Fruit fly (Drosophila melanogaster) whole organism, embryonic: ENCODE results near the gene CG10232.

Experiments used
- Awh ChIP-seq: fragments of 200-800 bp; sonication (Bioruptor generic); IDR thresholded peaks from 2 replicates; pipeline ENCODE4, ENCODE4 v1.3.6; 2022; ENCODE audit warnings: missing biosample characterization, missing genetic modification characterization
- BEAF-32 ChIP-seq: fragments of 200-800 bp; sonication (Bioruptor generic); optimal IDR thresholded peaks from 3 replicates; lab custom pipeline; 2017; ENCODE audit warnings: missing biosample characterization, missing genetic modification characterization, mild to moderate bottlenecking, moderate library complexity, missing genetic modification reagents
- CG10565 ChIP-seq: fragments of 200-800 bp; sonication (Bioruptor generic); optimal IDR thresholded peaks from 3 replicates; lab custom pipeline; 2016; ENCODE audit warnings: missing biosample characterization, mild to moderate bottlenecking, missing genetic modification characterization
- CG11504 ChIP-seq: fragments of 200-800 bp; sonication (Bioruptor generic); optimal IDR thresholded peaks from 3 replicates; lab custom pipeline; 2019; ENCODE audit warnings: missing biosample characterization, mild to moderate bottlenecking, missing genetic modification characterization, moderate library complexity
- CG12659 ChIP-seq: fragments of 200-800 bp; sonication (Bioruptor generic); optimal IDR thresholded peaks from 3 replicates; lab custom pipeline; 2017; ENCODE audit warnings: mild to moderate bottlenecking, missing biosample characterization, missing genetic modification reagents, missing genetic modification characterization
- CG13287 ChIP-seq: fragments of 200-800 bp; sonication (Bioruptor generic); IDR thresholded peaks from 2 replicates; pipeline ENCODE4 v1.3.6; 2022; ENCODE audit warnings: missing biosample characterization, missing genetic modification characterization; ENCODE audit not compliant: partially characterized antibody
- CG13296 ChIP-seq: fragments of 200-800 bp; sonication (Bioruptor generic); optimal IDR thresholded peaks from 3 replicates; lab custom pipeline; 2018; ENCODE audit warnings: missing biosample characterization, mild to moderate bottlenecking, missing genetic modification characterization
- CG15011 ChIP-seq: fragments of 200-800 bp; sonication (Bioruptor generic); optimal IDR thresholded peaks from 3 replicates; lab custom pipeline; 2018; ENCODE audit warnings: missing biosample characterization, mild to moderate bottlenecking, missing genetic modification characterization
- CG15073 ChIP-seq: fragments of 200-800 bp; sonication (Bioruptor generic); optimal IDR thresholded peaks from 2 replicates; lab custom pipeline; 2016; ENCODE audit warnings: missing biosample characterization, missing genetic modification characterization
- CG17359 ChIP-seq: fragments of 200-800 bp; sonication (Bioruptor generic); optimal IDR thresholded peaks from 3 replicates; lab custom pipeline; 2018; ENCODE audit warnings: missing biosample characterization, mild to moderate bottlenecking, missing genetic modification characterization, moderate library complexity
- CG18262 ChIP-seq: fragments of 200-800 bp; optimal IDR thresholded peaks from 3 replicates; lab custom pipeline; 2019; ENCODE audit warnings: missing biosample characterization, mild to moderate bottlenecking, missing genetic modification characterization, moderate library complexity
- CG30403 ChIP-seq: fragments of 200-800 bp; sonication (Bioruptor generic); optimal IDR thresholded peaks from 3 replicates; lab custom pipeline; 2016; ENCODE audit warnings: missing biosample characterization, missing genetic modification characterization
- CG31441 ChIP-seq: fragments of 200-800 bp; sonication (Bioruptor generic); IDR thresholded peaks from 2 replicates; pipeline ENCODE4 v1.3.6; 2022; ENCODE audit warnings: missing biosample characterization, missing genetic modification characterization
- CG34376 ChIP-seq: fragments of 200-800 bp; sonication (Bioruptor generic); optimal IDR thresholded peaks from 2 replicates; lab custom pipeline; 2018; ENCODE audit warnings: missing biosample characterization, mild to moderate bottlenecking, missing genetic modification characterization
- CG42726 ChIP-seq: fragments of 200-800 bp; sonication (Bioruptor generic); IDR thresholded peaks from 2 replicates; pipeline ENCODE4 v1.3.6; 2022; ENCODE audit warnings: missing biosample characterization, missing genetic modification characterization; ENCODE audit not compliant: partially characterized antibody
- CG4617 ChIP-seq: fragments of 200-800 bp; sonication (Bioruptor generic); optimal IDR thresholded peaks from 3 replicates; lab custom pipeline; 2016; ENCODE audit warnings: missing biosample characterization, missing genetic modification characterization, borderline replicate concordance
- CG6813 ChIP-seq: fragments of 200-800 bp; sonication (Bioruptor generic); optimal IDR thresholded peaks from 2 replicates; lab custom pipeline; 2017; ENCODE audit warnings: missing biosample characterization, missing genetic modification characterization, mild to moderate bottlenecking, moderate library complexity, missing genetic modification reagents
- CG8290 ChIP-seq, 3 experiments: fragments of 200-800 bp; sonication (Bioruptor generic); optimal IDR thresholded peaks; 2 replicates each; lab custom pipeline; 2016 to 2019; ENCODE audit warnings: missing biosample characterization in 3 of 3, missing genetic modification characterization in 3 of 3, mild to moderate bottlenecking in 2 of 3, moderate library complexity in 1 of 3
- CG8388 ChIP-seq: fragments of 200-800 bp; sonication (Bioruptor generic); optimal IDR thresholded peaks from 2 replicates; lab custom pipeline; 2019; ENCODE audit warnings: missing biosample characterization, mild to moderate bottlenecking, missing genetic modification characterization, moderate library complexity
- CG8944 ChIP-seq: fragments of 200-800 bp; sonication (Bioruptor generic); optimal IDR thresholded peaks from 3 replicates; lab custom pipeline; 2016; ENCODE audit warnings: missing biosample characterization, missing genetic modification characterization
- CG9437 ChIP-seq: fragments of 200-800 bp; sonication (Bioruptor generic); optimal IDR thresholded peaks from 2 replicates; lab custom pipeline; 2018; ENCODE audit warnings: missing biosample characterization, mild to moderate bottlenecking, missing genetic modification characterization
- CG9876 ChIP-seq: fragments of 200-800 bp; sonication (Bioruptor generic); optimal IDR thresholded peaks from 2 replicates; lab custom pipeline; 2016; ENCODE audit warnings: missing biosample characterization, missing genetic modification characterization
- Dip2 ChIP-seq: fragments of 200-800 bp; sonication (Bioruptor generic); IDR thresholded peaks from 2 replicates; pipeline ENCODE4 v1.3.6; 2022; ENCODE audit warnings: missing biosample characterization, missing genetic modification characterization
- Dp ChIP-seq: fragments of 200-800 bp; sonication (Bioruptor generic); optimal IDR thresholded peaks from 2 replicates; lab custom pipeline; 2018; ENCODE audit warnings: missing biosample characterization, mild to moderate bottlenecking, missing genetic modification characterization, moderate library complexity
- Fer3 ChIP-seq: fragments of 200-800 bp; sonication (Bioruptor generic); optimal IDR thresholded peaks from 2 replicates; lab custom pipeline; 2018; ENCODE audit warnings: missing biosample characterization, mild to moderate bottlenecking, missing genetic modification characterization, moderate library complexity
- GATAe ChIP-seq: fragments of 200-800 bp; sonication (Bioruptor generic); conservative IDR thresholded peaks from 2 replicates; pipeline ENCODE4 v1.3.6; 2022; ENCODE audit warnings: missing biosample characterization, missing genetic modification characterization
- Hmr ChIP-seq: fragments of 200-800 bp; sonication (Bioruptor generic); optimal IDR thresholded peaks from 3 replicates; lab custom pipeline; 2017; ENCODE audit warnings: mild to moderate bottlenecking, missing biosample characterization, missing genetic modification reagents, missing genetic modification characterization
- Jarid2 ChIP-seq: fragments of 200-800 bp; sonication (Bioruptor generic); optimal IDR thresholded peaks from 3 replicates; lab custom pipeline; 2017; ENCODE audit warnings: mild to moderate bottlenecking, missing biosample characterization, missing genetic modification reagents, missing genetic modification characterization
- Lim3 ChIP-seq: fragments of 200-800 bp; sonication (Bioruptor generic); IDR thresholded peaks from 2 replicates; pipeline ENCODE4 v1.3.6; 2022; ENCODE audit warnings: missing biosample characterization, missing genetic modification characterization
- Max ChIP-seq: fragments of 200-800 bp; sonication (Bioruptor generic); optimal IDR thresholded peaks from 2 replicates; lab custom pipeline; 2016; ENCODE audit warnings: missing biosample characterization, mild to moderate bottlenecking, missing genetic modification characterization
- NC2β ChIP-seq: fragments of 200-800 bp; sonication (Bioruptor generic); optimal IDR thresholded peaks from 2 replicates; lab custom pipeline; 2016; ENCODE audit warnings: missing biosample characterization, missing genetic modification characterization
- Oli ChIP-seq: fragments of 200-800 bp; sonication (Bioruptor generic); optimal IDR thresholded peaks from 2 replicates; lab custom pipeline; 2018; ENCODE audit warnings: missing biosample characterization, mild to moderate bottlenecking, missing genetic modification characterization, moderate library complexity
- PHDP ChIP-seq: fragments of 200-800 bp; sonication (Bioruptor generic); optimal IDR thresholded peaks from 3 replicates; lab custom pipeline; 2018; ENCODE audit warnings: missing biosample characterization, mild to moderate bottlenecking, missing genetic modification characterization, moderate library complexity
- Xbp1 ChIP-seq: fragments of 200-800 bp; sonication (Bioruptor generic); optimal IDR thresholded peaks from 3 replicates; lab custom pipeline; 2016; ENCODE audit warnings: missing biosample characterization, mild to moderate bottlenecking, missing genetic modification characterization
- chm ChIP-seq: fragments of 200-800 bp; sonication (Bioruptor generic); IDR thresholded peaks from 2 replicates; pipeline ENCODE4 v1.3.6; 2022; ENCODE audit warnings: missing biosample characterization, missing genetic modification characterization
- eve ChIP-seq, 2 experiments: fragments of >200 bp; optimal IDR thresholded peaks; 2 replicates each; lab custom pipeline; 2017; ENCODE audit warnings: missing biosample characterization in 2 of 2, missing genetic modification characterization in 2 of 2
- ewg ChIP-seq: fragments of 200-800 bp; sonication (Bioruptor generic); optimal IDR thresholded peaks from 3 replicates; lab custom pipeline; 2017; ENCODE audit warnings: mild to moderate bottlenecking, missing biosample characterization, missing genetic modification reagents, missing genetic modification characterization
- gt ChIP-seq: fragments of 200-800 bp; sonication (Bioruptor generic); IDR thresholded peaks from 2 replicates; pipeline ENCODE4 v1.3.6; 2022; ENCODE audit warnings: missing biosample characterization, missing genetic modification characterization
- hkb ChIP-seq, 2 experiments: fragments of 200-800 bp in 1 of 2; fragments of >200 bp in 1 of 2; sonication (Bioruptor generic) in 1 of 2; IDR thresholded peaks in 1 of 2; optimal IDR thresholded peaks in 1 of 2; 2 replicates each; pipeline versions ENCODE4 v1.3.6 to Lab custom; 2017 to 2022; ENCODE audit warnings: missing biosample characterization in 1 of 2, missing genetic modification characterization in 1 of 2
- hth ChIP-seq: fragments of >200 bp; optimal IDR thresholded peaks from 2 replicates; lab custom pipeline; 2017; ENCODE audit warnings: inconsistent platforms
- ranshi ChIP-seq: fragments of 200-800 bp; sonication (Bioruptor generic); IDR thresholded peaks from 2 replicates; pipeline ENCODE4 v1.3.6; 2022; ENCODE audit warnings: missing biosample characterization, missing genetic modification characterization
- row ChIP-seq: fragments of 200-800 bp; sonication (Bioruptor generic); IDR thresholded peaks from 3 replicates; pipeline ENCODE4 v1.3.6; 2022; ENCODE audit warnings: missing biosample characterization, missing genetic modification characterization
- slp2 ChIP-seq: fragments of 200-800 bp; sonication (Bioruptor generic); optimal IDR thresholded peaks from 2 replicates; lab custom pipeline; 2016; ENCODE audit warnings: missing biosample characterization, missing genetic modification characterization
- sug ChIP-seq: fragments of 200-800 bp; optimal IDR thresholded peaks from 2 replicates; lab custom pipeline; 2019; ENCODE audit warnings: missing biosample characterization, mild to moderate bottlenecking, missing genetic modification characterization, moderate library complexity
- tin ChIP-seq: fragments of 200-800 bp; sonication (Bioruptor generic); optimal IDR thresholded peaks from 3 replicates; lab custom pipeline; 2016; ENCODE audit warnings: missing biosample characterization, missing genetic modification characterization
- tll ChIP-seq, 2 experiments: fragments of 200-800 bp in 1 of 2; fragments of >200 bp in 1 of 2; sonication (Bioruptor generic) in 1 of 2; optimal IDR thresholded peaks; 2 replicates each; lab custom pipeline; 2017 to 2019; ENCODE audit warnings: missing biosample characterization in 2 of 2, missing genetic modification characterization in 2 of 2, mild to moderate bottlenecking in 1 of 2, moderate library complexity in 1 of 2
- vfl ChIP-seq: fragments of 200-800 bp; sonication (Bioruptor generic); optimal IDR thresholded peaks from 2 replicates; lab custom pipeline; 2016; ENCODE audit warnings: missing biosample characterization, missing genetic modification characterization
- wek ChIP-seq: fragments of 200-800 bp; sonication (Bioruptor generic); optimal IDR thresholded peaks from 3 replicates; lab custom pipeline; 2018; ENCODE audit warnings: missing biosample characterization, mild to moderate bottlenecking, missing genetic modification characterization, moderate library complexity

Gene CG10232

dm6 chr3R:23732990-23733512 is 11.6 kb upstream of the CG10232 start, which contains the start of the genes Hmgcr and Rpn9 (continued):
- TF ChIP-seq CG9876 (GFP tag; lab: Kevin White, UChicago) (no peak), hkb (optimal IDR thresholded peaks at IDR 0.05; lab: Kevin White, UChicago) (peak; percentile 89), hkb (GFP tag; IDR thresholded peaks at IDR 0.05; lab: Robert Waterston, UW) (no peak), CG42726 (GFP tag; lab: Robert Waterston, UW) (peak; percentile 17; the same call in 1 of the 2 replicates), CG18262 (peak; percentile 24), CG13296 (GFP tag; lab: Kevin White, UChicago) (peak; percentile 18), Dp (GFP tag; lab: Kevin White, UChicago) (peak; percentile 48), Max (GFP tag; lab: Kevin White, UChicago) (peak; percentile 6), CG12659 (GFP tag; lab: Kevin White, UChicago) (peak; percentile 83), row (GFP tag; lab: Robert Waterston, UW) (0 out of 3 replicates have a peak, but pooled peaks have one; percentile 17), gt (GFP tag; lab: Robert Waterston, UW) (no peak), CG34376 (GFP tag; lab: Kevin White, UChicago) (peak; percentile 21), Oli (tag; lab: Kevin White, UChicago) (no peak), NC2β (GFP tag; lab: Kevin White, UChicago) (peak; percentile 55), CG8388 (GFP tag; lab: Kevin White, UChicago) (no peak), CG17359 (tag; lab: Kevin White, UChicago) (no peak), Jarid2 (GFP tag; lab: Kevin White, UChicago) (peak; percentile 86), CG8944 (no peak), tin (no peak), Lim3 (GFP tag; lab: Robert Waterston, UW) (no peak), Dip2 (GFP tag; lab: Robert Waterston, UW) (no peak), CG30403 (peak; percentile 13), hth (lab: Kevin White, UChicago) (no peak), Awh (GFP tag; lab: Robert Waterston, UW) (peak; percentile 34; the same call in 1 of the 2 replicates), PHDP (tag; lab: Kevin White, UChicago) (peak; percentile 47), CG4617 (GFP tag; lab: Kevin White, UChicago) (peak; percentile 41), chm (GFP tag; lab: Robert Waterston, UW) (peak; percentile 70; the same call in 1 of the 2 replicates), CG13287 (GFP tag; lab: Robert Waterston, UW) (peak; percentile 57; the same call in 1 of the 2 replicates), eve (GFP tag; optimal IDR thresholded peaks at IDR 0.05; lab: Kevin White, UChicago) (peak in 1 of 2 experiments; percentile 11), CG8290 (GFP tag; optimal IDR thresholded peaks at IDR 0.05; lab: Kevin White, UChicago) (peak; percentile 8), CG8290 (tag; optimal IDR thresholded peaks at IDR 0.05; lab: Kevin White, UChicago) (peak in 1 of 2 experiments; percentile 47), wek (GFP tag; lab: Kevin White, UChicago) (peak; percentile 30), Xbp1 (GFP tag; lab: Kevin White, UChicago) (peak; percentile 12), GATAe (GFP tag; lab: Robert Waterston, UW) (no peak), BEAF-32 (GFP tag; lab: Kevin White, UChicago) (peak; percentile 55), CG9437 (GFP tag; lab: Kevin White, UChicago) (peak; percentile 58), slp2 (GFP tag; lab: Kevin White, UChicago) (no peak), ewg (GFP tag; lab: Kevin White, UChicago) (peak; percentile 70), Fer3 (tag; lab: Kevin White, UChicago) (peak; percentile 3), CG15011 (no peak), ranshi (GFP tag; lab: Robert Waterston, UW) (no peak), CG10565 (GFP tag; lab: Kevin White, UChicago) (no peak), CG11504 (tag; lab: Kevin White, UChicago) (peak; percentile 51), tll (GFP tag; optimal IDR thresholded peaks at IDR 0.05; lab: Kevin White, UChicago) (peak in 1 of 2 experiments; percentile 29), vfl (no peak), Hmr (GFP tag; lab: Kevin White, UChicago) (peak; percentile 55), sug (tag; lab: Kevin White, UChicago) (peak; percentile 33), CG6813 (no peak), CG31441 (GFP tag; lab: Robert Waterston, UW) (peak; percentile 42), CG15073 (GFP tag; lab: Kevin White, UChicago) (no peak)
